Worm (Caenorhabditis elegans): ENCODE data around the gene srw-6.

DNA sequence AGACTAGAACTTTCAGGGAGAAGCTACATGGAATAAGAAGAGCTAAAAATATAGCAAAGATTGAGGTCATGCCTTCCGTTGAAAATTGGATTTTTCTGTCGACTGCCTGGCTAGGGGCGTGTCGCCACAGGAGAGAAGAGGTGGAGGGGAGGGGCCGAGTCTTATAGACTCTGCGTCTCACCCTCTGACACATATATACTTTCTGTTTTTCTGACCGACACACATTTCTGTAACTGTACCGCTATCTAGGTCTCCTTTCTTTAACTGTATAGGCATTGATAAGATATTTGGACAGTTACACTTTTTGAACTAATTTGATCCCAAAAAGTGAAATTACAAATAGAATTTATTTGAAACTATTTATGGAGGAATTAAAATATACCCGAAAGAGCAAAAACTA, 33.0 kb downstream of the srw-6 start:
- no peak for TF ChIP-seq ZK546.5 (tag; optimal IDR thresholded peaks at IDR 0.05)
- no peak for TF ChIP-seq R02D3.7 (tag; optimal IDR thresholded peaks at IDR 0.05)
